Worm (Caenorhabditis elegans): ENCODE measurements around the gene R05D3.3.

The R05D3.3 gene

DNA sequence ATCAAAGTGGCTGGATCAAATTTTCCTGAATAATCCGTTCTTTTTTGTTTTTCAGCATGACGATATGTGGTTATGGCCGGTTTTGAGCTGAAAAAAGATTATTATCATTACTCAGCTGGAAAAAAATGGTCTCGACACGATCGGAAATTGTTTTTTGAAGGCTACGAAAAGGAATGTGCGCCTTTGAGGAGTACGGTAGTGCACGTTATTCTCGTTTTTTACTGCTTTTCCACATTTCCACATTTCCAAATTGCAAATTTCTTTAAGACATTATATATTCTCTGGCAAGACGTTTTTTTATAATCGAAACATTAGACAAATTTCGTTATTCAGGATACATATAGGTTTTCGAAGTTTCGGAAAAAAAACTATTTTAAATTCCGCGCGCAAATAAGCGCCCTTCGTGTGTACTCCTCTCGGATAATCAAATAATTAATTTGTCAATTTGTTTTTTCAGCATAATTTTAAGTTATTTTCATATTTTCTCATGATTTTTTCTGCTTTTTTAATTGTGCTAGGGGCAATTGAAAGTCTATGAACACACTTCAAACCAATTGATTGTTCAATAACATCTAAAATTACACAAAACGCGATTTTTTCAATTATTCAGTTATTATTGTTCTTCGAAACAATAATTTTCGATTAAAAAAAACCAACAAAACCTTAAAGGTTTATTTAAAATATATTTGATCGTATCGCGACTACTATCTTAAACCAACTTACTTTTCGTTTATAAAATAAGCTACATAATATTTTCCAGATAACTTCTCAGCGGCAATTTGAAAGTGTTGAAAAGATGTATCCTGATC is at the start of gene R05D3.3:
TSS of gene R05D3.3 (plus strand) at position 759 of the 809 bp plus-strand sequence.
- TF ChIP-seq nhr-102 (tag; optimal IDR thresholded peaks at IDR 0.05) (no peak), aha-1 (tag) (peak; percentile 83), dpl-1 (GFP tag; optimal IDR thresholded peaks at IDR 0.05) (peak; percentile 25)

DNA sequence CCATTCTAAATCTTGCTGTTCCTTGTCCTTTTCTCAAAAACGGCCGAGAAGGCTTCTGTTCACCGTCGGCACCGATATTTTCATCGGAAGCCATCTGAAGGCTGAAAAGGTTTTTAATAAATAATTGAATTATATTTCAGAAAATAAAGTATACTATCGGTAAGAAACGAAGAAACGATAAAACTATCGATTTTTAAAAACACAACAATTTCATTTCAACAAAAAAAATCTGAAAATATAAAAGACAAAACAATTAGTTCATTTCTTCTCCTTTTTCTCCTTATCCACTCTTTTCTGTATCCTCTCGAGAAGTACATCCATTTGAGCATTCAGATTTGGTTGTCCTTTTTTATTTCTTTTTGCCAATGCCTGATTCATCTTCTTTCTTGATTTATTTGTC is 45.3 kb upstream of the R05D3.3 start, which contains the start of gene sas-4:
TSS of gene sas-4 (minus strand) at position 101 of the 400 bp plus-strand sequence.
- TF ChIP-seq tra-1 (GFP tag; IDR thresholded peaks at IDR 0.05) (no peak), F26F4.8 (GFP tag; conservative IDR thresholded peaks at IDR 0.05) (no peak), spr-1 (tag; optimal IDR thresholded peaks at IDR 0.05) (no peak), ceh-44 (GFP tag; IDR thresholded peaks at IDR 0.05) (no peak)

DNA sequence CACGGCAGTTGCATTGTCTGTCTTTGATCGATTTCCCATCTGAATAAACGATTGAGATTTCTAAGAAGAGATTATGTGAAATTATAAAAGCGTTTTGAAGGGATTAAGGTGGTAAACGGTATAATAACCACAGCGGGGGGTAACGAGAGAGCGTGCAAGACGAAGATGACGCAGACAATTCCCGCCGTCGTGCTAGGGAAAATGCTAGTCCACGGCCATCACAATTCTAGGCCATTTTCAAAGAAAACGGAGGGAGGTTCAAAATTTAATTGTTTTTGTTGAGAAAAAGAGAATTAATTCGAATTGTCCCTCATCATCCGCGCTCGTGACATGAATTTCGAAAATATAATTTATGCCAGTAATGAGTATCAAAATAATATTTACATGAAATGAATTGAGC is 44.7 kb upstream of the R05D3.3 start, which contains the start of gene F10E9.11:
TSS of gene F10E9.11 (minus strand) at position 161 of the 400 bp plus-strand sequence.
- peak; percentile 26; the same call in 1 of the 2 replicates for TF ChIP-seq ceh-20 (GFP tag; IDR thresholded peaks at IDR 0.05)
- TF ChIP-seq ZK546.5 (tag; optimal IDR thresholded peaks at IDR 0.05) = no peak
- peak; percentile 73; the same call in 1 of the 2 replicates for TF ChIP-seq arid-1 (GFP tag; conservative IDR thresholded peaks at IDR 0.05)
- TF ChIP-seq hmg-1.1 (GFP tag; IDR thresholded peaks at IDR 0.05) = peak; percentile 63
- peak; percentile 46 for TF ChIP-seq rbr-2 (tag; optimal IDR thresholded peaks at IDR 0.05)
- TF ChIP-seq tra-1 (GFP tag; IDR thresholded peaks at IDR 0.05) = 0 out of 2 replicates have a peak, but pooled peaks have one; percentile 20
- TF ChIP-seq lsy-2 (tag; optimal IDR thresholded peaks at IDR 0.05) = peak; percentile 28 to 88
- peak; percentile 18 for TF ChIP-seq nhr-11 (tag; optimal IDR thresholded peaks at IDR 0.05)
- TF ChIP-seq nhr-102 (tag; optimal IDR thresholded peaks at IDR 0.05) = peak; percentile 13
- TF ChIP-seq T26A8.4 (GFP tag; IDR thresholded peaks at IDR 0.05) = peak; percentile 45; the same call in 1 of the 2 replicates
- TF ChIP-seq madf-9 (GFP tag; conservative IDR thresholded peaks at IDR 0.05) = peak; percentile 51; the same call in 1 of the 2 replicates
- TF ChIP-seq F37D6.2 (tag; optimal IDR thresholded peaks at IDR 0.05) = peak; percentile 56
- no peak for TF ChIP-seq pha-4 (GFP tag; IDR thresholded peaks at IDR 0.05)
- TF ChIP-seq pha-4 (tag; optimal IDR thresholded peaks at IDR 0.05) = peak; percentile 18
- TF ChIP-seq ZK337.2 (GFP tag; IDR thresholded peaks at IDR 0.05) = peak; percentile 83
- no peak for TF ChIP-seq zip-11 (GFP tag; IDR thresholded peaks at IDR 0.05)
- peak; percentile 78 for TF ChIP-seq lin-38 (GFP tag; IDR thresholded peaks at IDR 0.05)
- TF ChIP-seq daf-19 (GFP tag; conservative IDR thresholded peaks at IDR 0.05) = 0 out of 2 replicates have a peak, but pooled peaks have one; percentile 16
- no peak for TF ChIP-seq ceh-32 (tag; optimal IDR thresholded peaks at IDR 0.05; ENCODE audit: poor library complexity)
- TF ChIP-seq ceh-82 (tag; optimal IDR thresholded peaks at IDR 0.05) = no peak
- TF ChIP-seq hlh-30 (tag; optimal IDR thresholded peaks at IDR 0.05; ENCODE audit: insufficient read depth) = peak; percentile 57
- TF ChIP-seq nhr-25 (tag; optimal IDR thresholded peaks at IDR 0.05; ENCODE audit: borderline replicate concordance, insufficient read depth) = peak; percentile 15
- no peak for TF ChIP-seq nhr-41 (GFP tag; IDR thresholded peaks at IDR 0.05)
- TF ChIP-seq nhr-28 (tag; optimal IDR thresholded peaks at IDR 0.05) = peak; percentile 4
- TF ChIP-seq dve-1 (tag; optimal IDR thresholded peaks at IDR 0.05; ENCODE audit: insufficient read depth) = peak; percentile 72
- peak in 1 of 2 experiments; percentile 87 for TF ChIP-seq hif-1 (tag; optimal IDR thresholded peaks at IDR 0.05)
- TF ChIP-seq cey-2 (tag; optimal IDR thresholded peaks at IDR 0.05; ENCODE audit: borderline replicate concordance, insufficient read depth) = no peak
- no peak for TF ChIP-seq nhr-10 (tag; optimal IDR thresholded peaks at IDR 0.05)
- peak; percentile 24 for TF ChIP-seq nhr-48 (tag; optimal IDR thresholded peaks at IDR 0.05)
- TF ChIP-seq Y48G9A.11 (GFP tag; IDR thresholded peaks at IDR 0.05) = peak; percentile 82
- peak; percentile 37; the same call in 1 of the 2 replicates for TF ChIP-seq vab-7 (GFP tag; IDR thresholded peaks at IDR 0.05)
- TF ChIP-seq F49E8.2 (tag; optimal IDR thresholded peaks at IDR 0.05; ENCODE audit: borderline replicate concordance) = peak; percentile 22
- peak; percentile 57 for TF ChIP-seq duxl-1 (tag; optimal IDR thresholded peaks at IDR 0.05; ENCODE audit: poor library complexity)
- peak; percentile 22 for TF ChIP-seq lin-13 (GFP tag; optimal IDR thresholded peaks at IDR 0.05)
- TF ChIP-seq T20F7.1 (GFP tag; optimal IDR thresholded peaks at IDR 0.05) = peak; percentile 36
- no peak for TF ChIP-seq zip-2 (tag; optimal IDR thresholded peaks at IDR 0.05)
- peak; percentile 48; the same call in 1 of the 2 replicates for TF ChIP-seq ceh-44 (GFP tag; IDR thresholded peaks at IDR 0.05)
- peak; percentile 64 for TF ChIP-seq mxl-3 (GFP tag; optimal IDR thresholded peaks at IDR 0.05)
- peak; percentile 58 for TF ChIP-seq mep-1 (tag; optimal IDR thresholded peaks at IDR 0.05)
- peak; percentile 96 for TF ChIP-seq dpl-1 (GFP tag; optimal IDR thresholded peaks at IDR 0.05)
